Fruit fly (Drosophila melanogaster) whole organism, embryonic: ENCODE data around the gene Nepl20.

Source experiments
- CG10431 ChIP-seq: fragments of 200-800 bp; sonication (Bioruptor generic); optimal IDR thresholded peaks from 3 replicates; lab custom pipeline; 2018; ENCODE audit warnings: missing biosample characterization, mild to moderate bottlenecking, missing genetic modification characterization
- CG12071 ChIP-seq: fragments of 200-800 bp; sonication (Bioruptor generic); optimal IDR thresholded peaks from 3 replicates; lab custom pipeline; 2018; ENCODE audit warnings: missing biosample characterization, mild to moderate bottlenecking, missing genetic modification characterization
- CG13894 ChIP-seq: fragments of 200-800 bp; sonication (Bioruptor generic); optimal IDR thresholded peaks from 3 replicates; lab custom pipeline; 2018; ENCODE audit warnings: missing biosample characterization, mild to moderate bottlenecking, missing genetic modification characterization, moderate library complexity
- CG14710 ChIP-seq: fragments of 200-800 bp; sonication (Bioruptor generic); optimal IDR thresholded peaks from 3 replicates; lab custom pipeline; 2019; ENCODE audit warnings: missing biosample characterization, mild to moderate bottlenecking, missing genetic modification characterization, moderate library complexity
- CG15514 ChIP-seq: fragments of 200-800 bp; sonication (Bioruptor generic); optimal IDR thresholded peaks from 3 replicates; lab custom pipeline; 2017; ENCODE audit warnings: missing biosample characterization, missing genetic modification characterization, mild to moderate bottlenecking, moderate library complexity, missing genetic modification reagents
- CG17612 ChIP-seq: fragments of 200-800 bp; sonication (Bioruptor generic); IDR thresholded peaks from 2 replicates; pipeline ENCODE4 v1.3.6; 2022; ENCODE audit warnings: missing biosample characterization, missing genetic modification characterization
- CG34376 ChIP-seq: fragments of 200-800 bp; sonication (Bioruptor generic); optimal IDR thresholded peaks from 2 replicates; lab custom pipeline; 2018; ENCODE audit warnings: missing biosample characterization, mild to moderate bottlenecking, missing genetic modification characterization
- CG4282 ChIP-seq: fragments of 200-800 bp; sonication (Bioruptor generic); optimal IDR thresholded peaks from 2 replicates; lab custom pipeline; 2016; ENCODE audit warnings: missing biosample characterization, missing genetic modification characterization
- CG43689 ChIP-seq: fragments of 200-800 bp; sonication (Bioruptor generic); IDR thresholded peaks from 2 replicates; pipeline ENCODE4 v1.3.6; 2022; ENCODE audit warnings: missing biosample characterization, missing genetic modification characterization
- CG6272 ChIP-seq: fragments of 200-800 bp; sonication (Bioruptor generic); IDR thresholded peaks from 2 replicates; pipeline ENCODE4 v1.3.6; 2022; ENCODE audit warnings: missing biosample characterization, missing genetic modification characterization
- CG6813 ChIP-seq: fragments of 200-800 bp; sonication (Bioruptor generic); optimal IDR thresholded peaks from 2 replicates; lab custom pipeline; 2017; ENCODE audit warnings: missing biosample characterization, missing genetic modification characterization, mild to moderate bottlenecking, moderate library complexity, missing genetic modification reagents
- CkIIα-i1 ChIP-seq: fragments of 200-800 bp; sonication (Bioruptor generic); IDR thresholded peaks from 2 replicates; pipeline ENCODE4 v1.3.6; 2022; ENCODE audit warnings: missing biosample characterization, missing genetic modification characterization
- D ChIP-seq, 2 experiments: fragments of 200-800 bp in 1 of 2; fragments of >200 bp in 1 of 2; sonication (Bioruptor generic) in 1 of 2; optimal IDR thresholded peaks; 2 replicates in 1 of 2; 3 replicates in 1 of 2; lab custom pipeline; 2017; ENCODE audit warnings: mild to moderate bottlenecking in 1 of 2, missing biosample characterization in 1 of 2, missing genetic modification characterization in 1 of 2, missing genetic modification reagents in 1 of 2
- D19B ChIP-seq: fragments of 200-800 bp; sonication (Bioruptor generic); optimal IDR thresholded peaks from 2 replicates; lab custom pipeline; 2017; ENCODE audit warnings: missing biosample characterization, mild to moderate bottlenecking, missing genetic modification characterization
- Ets65A ChIP-seq: fragments of 200-800 bp; sonication (Bioruptor generic); peaks from one replicate; lab custom pipeline; 2016; ENCODE audit warnings: missing biosample characterization, missing genetic modification characterization
- GATAe ChIP-seq: fragments of 200-800 bp; sonication (Bioruptor generic); conservative IDR thresholded peaks from 2 replicates; pipeline ENCODE4 v1.3.6; 2022; ENCODE audit warnings: missing biosample characterization, missing genetic modification characterization
- HLHmδ ChIP-seq: fragments of 200-800 bp; sonication (Bioruptor generic); optimal IDR thresholded peaks from 2 replicates; lab custom pipeline; 2018; ENCODE audit warnings: missing biosample characterization, mild to moderate bottlenecking, missing genetic modification characterization, moderate library complexity
- Hey ChIP-seq: fragments of 200-800 bp; sonication (Bioruptor generic); optimal IDR thresholded peaks from 3 replicates; lab custom pipeline; 2018; ENCODE audit warnings: missing biosample characterization, mild to moderate bottlenecking, missing genetic modification characterization
- HmgZ ChIP-seq: fragments of 200-800 bp; sonication (Bioruptor generic); optimal IDR thresholded peaks from 2 replicates; lab custom pipeline; 2018; ENCODE audit warnings: missing biosample characterization, mild to moderate bottlenecking, missing genetic modification characterization
- Hr78 ChIP-seq, 2 experiments: fragments of 200-800 bp in 1 of 2; fragments of >200 bp in 1 of 2; sonication (Bioruptor generic) in 1 of 2; optimal IDR thresholded peaks; 2 replicates each; lab custom pipeline; 2017 to 2019; ENCODE audit warnings: missing biosample characterization in 2 of 2, missing genetic modification characterization in 2 of 2, mild to moderate bottlenecking in 1 of 2, moderate library complexity in 1 of 2
- Med ChIP-seq: fragments of 200-800 bp; sonication (Bioruptor generic); peaks from one replicate; lab custom pipeline; 2016; ENCODE audit warnings: missing biosample characterization, missing genetic modification characterization, mild to moderate bottlenecking, inconsistent platforms, moderate library complexity
- Pdp1 ChIP-seq, 2 experiments: fragments of 200-800 bp; sonication (Bioruptor generic); optimal IDR thresholded peaks; 3 replicates each; lab custom pipeline; 2016; ENCODE audit warnings: missing biosample characterization in 2 of 2, missing genetic modification characterization in 2 of 2, mild to moderate bottlenecking in 1 of 2, moderate library complexity in 1 of 2
- Vsx1 ChIP-seq: fragments of 200-800 bp; sonication (Bioruptor generic); optimal IDR thresholded peaks from 2 replicates; lab custom pipeline; 2017; ENCODE audit warnings: missing biosample characterization, mild to moderate bottlenecking, missing genetic modification characterization, missing genetic modification reagents
- Xrp1 ChIP-seq: fragments of 200-800 bp; sonication (Bioruptor generic); IDR thresholded peaks from 2 replicates; pipeline ENCODE4 v1.3.6; 2022; ENCODE audit warnings: missing biosample characterization, missing genetic modification characterization
- chinmo ChIP-seq: fragments of 200-800 bp; sonication (Bioruptor generic); IDR thresholded peaks from 4 replicates; pipeline ENCODE4 v1.3.6; 2022; ENCODE audit warnings: missing biosample characterization, missing genetic modification characterization; ENCODE audit not compliant: partially characterized antibody
- chm ChIP-seq: fragments of 200-800 bp; sonication (Bioruptor generic); IDR thresholded peaks from 2 replicates; pipeline ENCODE4 v1.3.6; 2022; ENCODE audit warnings: missing biosample characterization, missing genetic modification characterization
- corto ChIP-seq: fragments of 200-800 bp; sonication (Bioruptor generic); optimal IDR thresholded peaks from 2 replicates; lab custom pipeline; 2016; ENCODE audit warnings: missing biosample characterization, mild to moderate bottlenecking, missing genetic modification characterization, moderate library complexity
- crol ChIP-seq: fragments of 200-800 bp; sonication (Bioruptor generic); IDR thresholded peaks from 2 replicates; pipeline ENCODE4 v1.3.6; 2022; ENCODE audit warnings: missing biosample characterization, missing genetic modification characterization
- en ChIP-seq: fragments of 200-800 bp; sonication (Bioruptor generic); optimal IDR thresholded peaks from 2 replicates; lab custom pipeline; 2016; ENCODE audit warnings: missing biosample characterization, missing genetic modification characterization
- exex ChIP-seq: fragments of 200-800 bp; sonication (Bioruptor generic); optimal IDR thresholded peaks from 4 replicates; lab custom pipeline; 2018; ENCODE audit warnings: missing biosample characterization, mild to moderate bottlenecking, missing genetic modification characterization, moderate library complexity
- fu2 ChIP-seq: fragments of 200-800 bp; sonication (Bioruptor generic); optimal IDR thresholded peaks from 2 replicates; lab custom pipeline; 2016; ENCODE audit warnings: missing biosample characterization, missing genetic modification characterization
- grau ChIP-seq: fragments of 200-800 bp; optimal IDR thresholded peaks from 3 replicates; lab custom pipeline; 2019; ENCODE audit warnings: missing biosample characterization, mild to moderate bottlenecking, missing genetic modification characterization, moderate library complexity
- grn ChIP-seq: fragments of 200-800 bp; sonication (Bioruptor generic); optimal IDR thresholded peaks from 3 replicates; lab custom pipeline; 2017; ENCODE audit warnings: missing biosample characterization, missing genetic modification characterization
- gsb ChIP-seq: fragments of 200-800 bp; sonication (Bioruptor generic); IDR thresholded peaks from 2 replicates; pipeline ENCODE4 v1.3.6; 2022; ENCODE audit warnings: missing biosample characterization, missing genetic modification characterization
- mirr ChIP-seq: fragments of 200-800 bp; sonication (Bioruptor generic); optimal IDR thresholded peaks from 3 replicates; lab custom pipeline; 2018; ENCODE audit warnings: missing biosample characterization, mild to moderate bottlenecking, missing genetic modification characterization
- nerfin-1 ChIP-seq: fragments of 200-800 bp; sonication (Bioruptor generic); optimal IDR thresholded peaks from 3 replicates; lab custom pipeline; 2019; ENCODE audit warnings: missing biosample characterization, mild to moderate bottlenecking, missing genetic modification characterization, moderate library complexity
- run ChIP-seq: fragments of 200-800 bp; sonication (Bioruptor generic); optimal IDR thresholded peaks from 3 replicates; lab custom pipeline; 2018; ENCODE audit warnings: missing biosample characterization, mild to moderate bottlenecking, missing genetic modification characterization
- salm ChIP-seq: fragments of 200-800 bp; sonication (Bioruptor generic); optimal IDR thresholded peaks from 2 replicates; lab custom pipeline; 2018; ENCODE audit warnings: missing biosample characterization, mild to moderate bottlenecking, missing genetic modification characterization
- sd ChIP-seq: fragments of 200-800 bp; sonication (Bioruptor generic); optimal IDR thresholded peaks from 3 replicates; lab custom pipeline; 2018; ENCODE audit warnings: missing biosample characterization, mild to moderate bottlenecking, missing genetic modification characterization, moderate library complexity
- slou ChIP-seq: fragments of 200-800 bp; sonication (Bioruptor generic); optimal IDR thresholded peaks from 3 replicates; lab custom pipeline; 2016; ENCODE audit warnings: missing biosample characterization, missing genetic modification characterization
- sug ChIP-seq: fragments of 200-800 bp; optimal IDR thresholded peaks from 2 replicates; lab custom pipeline; 2019; ENCODE audit warnings: missing biosample characterization, mild to moderate bottlenecking, missing genetic modification characterization, moderate library complexity
- tio ChIP-seq: fragments of 200-800 bp; sonication (Bioruptor generic); optimal IDR thresholded peaks from 2 replicates; lab custom pipeline; 2017; ENCODE audit warnings: missing biosample characterization, missing genetic modification characterization, inconsistent platforms
- ttk ChIP-seq: fragments of 200-800 bp; sonication (Bioruptor generic); IDR thresholded peaks from 2 replicates; pipeline ENCODE4 v2.1.2; 2022; ENCODE audit warnings: missing biosample characterization, missing genetic modification characterization
- vnd ChIP-seq: fragments of 200-800 bp; sonication (Bioruptor generic); IDR thresholded peaks from 3 replicates; pipeline ENCODE4 v1.3.6; 2022; ENCODE audit warnings: missing biosample characterization, missing genetic modification characterization; ENCODE audit not compliant: partially characterized antibody
- z ChIP-seq: fragments of 200-800 bp; sonication (Bioruptor generic); IDR thresholded peaks from 3 replicates; pipeline ENCODE4 v1.3.6; 2022; ENCODE audit warnings: missing biosample characterization, missing genetic modification characterization

Gene Nepl20

dm6 chr3R:28898921-28899545 lies 18.4 kb downstream of the Nepl20 start:
- peak; percentile 5 for TF ChIP-seq salm (tag; lab: Kevin White, UChicago)
- TF ChIP-seq sug (tag; lab: Kevin White, UChicago), result peak; percentile 74
- TF ChIP-seq CG17612 (GFP tag; lab: Robert Waterston, UW), result no peak
- TF ChIP-seq GATAe, result peak; percentile 58; the same call in 1 of the 2 replicates
- peak; percentile 79 for TF ChIP-seq grn (GFP tag; lab: Kevin White, UChicago)
- TF ChIP-seq CG34376, result peak; percentile 48
- TF ChIP-seq CG14710 (tag; lab: Kevin White, UChicago), result no peak
- TF ChIP-seq en (GFP tag; lab: Kevin White, UChicago), result no peak
- TF ChIP-seq D19B (GFP tag; lab: Kevin White, UChicago), result no peak
- 0 out of 4 replicates have a peak, but pooled peaks have one; percentile 54 for TF ChIP-seq chinmo (GFP tag; lab: Robert Waterston, UW)
- no peak for TF ChIP-seq CG43689 (GFP tag; lab: Robert Waterston, UW)
- TF ChIP-seq CG13894 (tag; lab: Kevin White, UChicago), result peak; percentile 24
- TF ChIP-seq CG15514 (GFP tag; lab: Kevin White, UChicago), result no peak
- no peak for TF ChIP-seq CG4282 (GFP tag; lab: Kevin White, UChicago)
- TF ChIP-seq Hr78 (GFP tag; optimal IDR thresholded peaks at IDR 0.05; lab: Kevin White, UChicago), result peak in 1 of 2 experiments; percentile 86
- no peak for TF ChIP-seq CG6813 (GFP tag; lab: Kevin White, UChicago)
- TF ChIP-seq ttk, result 0 out of 2 replicates have a peak, but pooled peaks have one; percentile 20
- TF ChIP-seq Pdp1 (GFP tag; optimal IDR thresholded peaks at IDR 0.05; lab: Kevin White, UChicago), result peak in 1 of 2 experiments; percentile 41
- TF ChIP-seq mirr, result peak; percentile 79
- peak; percentile 85 for TF ChIP-seq exex (tag; lab: Kevin White, UChicago)
- peak; percentile 15 for TF ChIP-seq HmgZ (tag; lab: Kevin White, UChicago)
- TF ChIP-seq Hey, result peak; percentile 11
- peak; percentile 61 for TF ChIP-seq Vsx1 (GFP tag; lab: Kevin White, UChicago)
- peak; percentile 69 for TF ChIP-seq run (tag; lab: Kevin White, UChicago)
- peak; percentile 91 for TF ChIP-seq sd (tag; lab: Kevin White, UChicago)

DNA sequence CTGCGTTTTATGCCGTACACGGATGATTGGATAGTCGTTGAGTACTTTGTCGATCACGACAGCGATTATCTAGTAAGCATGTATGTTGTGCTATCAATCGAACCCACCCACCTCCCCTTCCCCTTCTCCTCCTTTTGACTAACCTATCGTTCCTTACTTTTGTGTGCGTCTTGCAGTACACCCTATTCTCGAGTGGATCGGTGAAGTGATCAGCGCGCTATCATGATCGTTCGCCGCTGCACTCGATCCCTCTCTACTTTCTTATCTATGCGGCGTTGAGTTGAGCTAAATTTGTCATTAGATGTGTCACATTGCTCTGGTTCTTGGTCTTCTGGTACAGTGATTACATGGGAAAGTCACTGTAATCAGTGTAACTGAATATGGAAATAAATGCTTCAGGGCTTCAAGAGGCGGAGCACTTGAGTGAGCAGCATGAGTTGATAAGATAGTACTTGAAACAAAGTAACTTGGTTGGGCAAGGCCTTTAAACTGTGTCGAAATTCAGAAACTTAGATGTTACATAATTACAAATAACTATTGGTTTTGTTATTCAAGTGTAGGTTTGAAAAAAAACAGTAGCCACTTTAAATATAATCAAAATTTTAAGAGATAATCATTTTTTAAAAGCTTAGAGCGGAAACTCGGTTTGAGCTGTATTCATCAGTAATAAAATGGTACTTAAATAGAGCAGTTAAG lies 21.0 kb downstream of the Nepl20 start:
- TF ChIP-seq Hr78 (GFP tag; optimal IDR thresholded peaks at IDR 0.05; lab: Kevin White, UChicago) (peak in 1 of 2 experiments; percentile 1), HLHmδ (GFP tag; lab: Kevin White, UChicago) (no peak), Xrp1 (GFP tag; lab: Robert Waterston, UW) (no peak), crol (peak; percentile 63; the same call in 1 of the 2 replicates), CG12071 (GFP tag; lab: Kevin White, UChicago) (no peak), tio (no peak), Pdp1 (GFP tag; optimal IDR thresholded peaks at IDR 0.05; lab: Kevin White, UChicago) (peak in 1 of 2 experiments; percentile 93), z (GFP tag; lab: Robert Waterston, UW) (peak; percentile 79), nerfin-1 (tag; lab: Kevin White, UChicago) (no peak), Med (GFP tag; lab: Kevin White, UChicago) (peak; percentile 6), slou (GFP tag; lab: Kevin White, UChicago) (no peak), chinmo (GFP tag; lab: Robert Waterston, UW) (peak; percentile 56; the same call in 1 of the 4 replicates), corto (GFP tag; lab: Kevin White, UChicago) (no peak), gsb (no peak), mirr (peak; percentile 57), D (optimal IDR thresholded peaks at IDR 0.05; lab: Kevin White, UChicago) (peak; percentile 22), D (GFP tag; optimal IDR thresholded peaks at IDR 0.05; lab: Kevin White, UChicago) (no peak), CG10431 (peak; percentile 69), exex (tag; lab: Kevin White, UChicago) (peak; percentile 77), chm (GFP tag; lab: Robert Waterston, UW) (peak; percentile 22; the same call in 1 of the 2 replicates), grau (tag; lab: Kevin White, UChicago) (peak; percentile 34), Ets65A (GFP tag; lab: Kevin White, UChicago) (peak; percentile 71), CkIIα-i1 (GFP tag; lab: Robert Waterston, UW) (no peak), vnd (GFP tag; lab: Robert Waterston, UW) (peak; percentile 58; the same call in 1 of the 3 replicates), fu2 (GFP tag; lab: Kevin White, UChicago) (no peak), CG6272 (no peak), grn (GFP tag; lab: Kevin White, UChicago) (peak; percentile 97)
